Fruit fly (Drosophila melanogaster): ENCODE results near the gene FarO.

DNA sequence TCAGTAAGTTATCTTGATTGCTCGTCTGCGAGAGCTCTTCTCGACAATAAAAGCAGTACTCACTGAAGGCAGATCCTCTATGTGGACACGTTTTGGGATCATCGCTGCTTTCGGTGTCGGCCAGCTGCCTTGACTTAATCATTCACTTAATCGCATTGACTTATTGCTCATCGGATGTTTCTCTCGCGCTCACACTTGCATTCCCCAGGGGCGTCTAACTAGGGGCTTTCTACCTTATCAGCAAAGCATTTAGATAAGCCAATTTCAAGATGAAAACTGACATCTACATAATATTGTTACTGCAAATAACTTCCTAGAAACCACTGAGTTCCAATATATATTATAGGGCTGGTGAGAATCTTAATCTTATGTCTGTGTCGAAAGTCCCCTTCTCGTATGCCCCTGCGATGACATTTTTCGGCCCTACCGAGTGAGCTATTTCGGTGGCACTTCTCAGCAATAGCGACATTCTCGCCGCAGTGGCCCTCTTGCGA is 8.7 kb upstream of the FarO start:
- peak; percentile 36 for TF ChIP-seq fru (GFP tag; optimal IDR thresholded peaks at IDR 0.05)
- TF ChIP-seq Vsx2 (GFP tag; optimal IDR thresholded peaks at IDR 0.05; ENCODE audit: partially characterized antibody): no peak
- no peak for TF ChIP-seq Hnf4 (GFP tag; optimal IDR thresholded peaks at IDR 0.05)
- no peak for TF ChIP-seq Abd-B (GFP tag; optimal IDR thresholded peaks at IDR 0.05)
- TF ChIP-seq psq (GFP tag; optimal IDR thresholded peaks at IDR 0.05): no peak

All from whole organism, wandering third instar larva.